Worm (Caenorhabditis elegans): Measurements from ENCODE around the gene R166.2.

R166.2 gene

DNA sequence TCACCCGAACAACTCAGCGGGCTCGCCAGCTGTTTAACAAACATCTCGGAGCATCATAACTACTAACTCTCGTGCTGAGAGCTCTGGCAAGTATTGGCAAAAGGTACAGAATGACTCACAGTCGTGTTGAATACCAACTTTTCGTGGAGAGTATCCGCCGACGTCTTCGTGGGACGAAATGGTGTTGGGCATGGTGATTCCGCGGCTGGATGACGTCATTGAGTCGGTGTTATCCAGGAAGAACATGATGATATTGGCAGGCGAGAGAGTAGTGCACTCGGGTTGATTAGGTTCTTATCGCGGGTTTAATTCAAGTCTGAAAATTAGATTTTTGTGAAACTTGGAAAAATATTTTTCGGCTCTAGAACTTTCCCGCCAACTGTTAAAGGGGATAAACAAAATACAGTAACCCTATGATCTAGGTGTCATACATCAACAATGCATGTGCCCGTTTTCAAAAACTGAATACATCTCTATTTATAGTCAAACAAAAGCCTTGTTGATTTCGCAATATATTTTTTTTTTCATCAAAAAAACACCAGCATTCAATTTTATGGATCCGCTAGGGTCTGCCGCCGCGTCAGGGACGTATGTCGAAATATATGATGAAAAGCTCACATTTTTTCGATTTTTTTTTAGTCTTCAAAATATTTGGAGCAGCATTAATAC lies 16.0 kb upstream of the R166.2 start (continued):
- TF ChIP-seq F52B5.7 (tag; optimal IDR thresholded peaks at IDR 0.05) (no peak), snpc-1.3 (tag; optimal IDR thresholded peaks at IDR 0.05; ENCODE audit: insufficient read depth) (no peak), K11D2.4 (GFP tag; IDR thresholded peaks at IDR 0.05) (0 out of 2 replicates have a peak, but pooled peaks have one; percentile 8), pha-4 (tag; optimal IDR thresholded peaks at IDR 0.05) (no peak), ztf-25 (GFP tag; IDR thresholded peaks at IDR 0.05) (no peak), atf-7 (tag; optimal IDR thresholded peaks at IDR 0.05) (peak; percentile 65), madf-10 (tag; optimal IDR thresholded peaks at IDR 0.05) (no peak), nhr-80 (tag; optimal IDR thresholded peaks at IDR 0.05) (no peak), snpc-4 (GFP tag; optimal IDR thresholded peaks at IDR 0.05) (no peak), snpc-4 (tag; optimal IDR thresholded peaks at IDR 0.05) (no peak), B0035.1 (tag; optimal IDR thresholded peaks at IDR 0.05) (no peak), xnd-1 (tag; optimal IDR thresholded peaks at IDR 0.05) (no peak), F23B12.7 (tag; optimal IDR thresholded peaks at IDR 0.05; ENCODE audit: insufficient read depth) (no peak), ztf-18 (tag; optimal IDR thresholded peaks at IDR 0.05) (no peak), fkh-3 (tag; optimal IDR thresholded peaks at IDR 0.05) (peak; percentile 3), lir-1 (GFP tag; conservative IDR thresholded peaks at IDR 0.05) (no peak), lin-40 (tag; optimal IDR thresholded peaks at IDR 0.05) (no peak)

DNA sequence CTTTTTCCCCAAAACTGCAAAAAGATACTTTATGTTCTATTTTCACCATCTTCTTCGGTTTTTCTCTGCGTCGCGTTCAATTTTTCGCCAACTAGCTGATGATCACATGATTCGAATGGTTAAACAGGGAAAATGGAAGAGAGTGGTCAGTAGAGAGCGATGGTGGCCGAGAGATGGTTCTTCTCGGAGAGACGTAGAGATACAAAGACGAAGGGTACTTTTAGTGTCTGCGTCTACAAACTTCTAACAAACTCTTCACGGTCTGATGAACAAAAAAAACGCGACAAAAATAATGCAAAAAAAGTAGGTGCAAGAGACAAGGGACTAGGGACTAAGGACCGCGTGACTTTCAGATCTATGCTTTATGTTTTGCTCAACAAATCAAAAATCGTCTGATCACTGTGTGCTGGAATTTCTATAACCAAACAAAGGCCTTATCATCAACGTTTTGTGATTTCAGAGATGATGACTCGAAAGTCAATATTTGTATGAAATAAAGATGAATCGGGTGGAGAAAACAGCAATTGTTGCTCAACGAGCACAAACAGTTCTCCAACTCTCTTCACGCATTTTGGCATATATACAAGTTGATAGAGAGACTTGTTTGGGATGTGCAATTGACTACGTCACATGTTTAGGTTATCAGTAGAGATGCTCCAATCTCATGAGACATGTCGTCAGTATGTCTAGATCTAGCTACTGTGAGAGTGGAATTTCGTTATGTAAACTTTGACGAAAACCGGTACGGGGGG lies 14.7 kb upstream of the R166.2 start:
- TF ChIP-seq lsy-27 (tag; optimal IDR thresholded peaks at IDR 0.05; ENCODE audit: borderline replicate concordance, insufficient read depth) (no peak), ztf-26 (tag; optimal IDR thresholded peaks at IDR 0.05) (peak; percentile 76), nfya-1 (tag; optimal IDR thresholded peaks at IDR 0.05; ENCODE audit: borderline replicate concordance, insufficient read depth) (no peak), nhr-90 (tag; optimal IDR thresholded peaks at IDR 0.05) (peak; percentile 73), hmg-1.2 (GFP tag; IDR thresholded peaks at IDR 0.05) (peak; percentile 87), ceh-100 (GFP tag; IDR thresholded peaks at IDR 0.05) (no peak), K12H6.12 (tag; optimal IDR thresholded peaks at IDR 0.05) (peak; percentile 90), nhr-27 (tag; optimal IDR thresholded peaks at IDR 0.05) (no peak), T07F8.4 (tag; optimal IDR thresholded peaks at IDR 0.05) (peak; percentile 34), F10E7.11 (tag; optimal IDR thresholded peaks at IDR 0.05) (peak; percentile 66), die-1 (tag; optimal IDR thresholded peaks at IDR 0.05) (no peak), cebp-1 (GFP tag; IDR thresholded peaks at IDR 0.05) (no peak), cebp-1 (tag; optimal IDR thresholded peaks at IDR 0.05) (peak; percentile 84), lsl-1 (GFP tag; optimal IDR thresholded peaks at IDR 0.05) (no peak), rcor-1 (GFP tag; IDR thresholded peaks at IDR 0.05) (peak; percentile 70), Y56A3A.18 (GFP tag; IDR thresholded peaks at IDR 0.05) (no peak), mxl-1 (tag; optimal IDR thresholded peaks at IDR 0.05) (no peak), akir-1 (GFP tag; optimal IDR thresholded peaks at IDR 0.05) (no peak), Y95B8A.8 (GFP tag; IDR thresholded peaks at IDR 0.05) (no peak), F57A8.1 (GFP tag; optimal IDR thresholded peaks at IDR 0.05) (no peak), snpc-4 (GFP tag; optimal IDR thresholded peaks at IDR 0.05) (no peak), snpc-4 (tag; optimal IDR thresholded peaks at IDR 0.05) (peak in 3 of 4 experiments; percentile 16 to 53 (median 52)), B0336.3 (GFP tag; IDR thresholded peaks at IDR 0.05) (peak; percentile 80; the same call in 1 of the 2 replicates), B0261.1 (tag; optimal IDR thresholded peaks at IDR 0.05) (no peak), somi-1 (GFP tag; optimal IDR thresholded peaks at IDR 0.05) (peak; percentile 87), hlh-12 (tag; optimal IDR thresholded peaks at IDR 0.05) (no peak), F55B11.4 (tag; optimal IDR thresholded peaks at IDR 0.05; ENCODE audit: borderline replicate concordance, insufficient read depth) (no peak), hlh-26 (GFP tag; conservative IDR thresholded peaks at IDR 0.05) (no peak), Y53G8AR.9 (GFP tag; conservative IDR thresholded peaks at IDR 0.05) (0 out of 2 replicates have a peak, but pooled peaks have one; percentile 12), F49E8.2 (tag; optimal IDR thresholded peaks at IDR 0.05; ENCODE audit: insufficient read depth) (no peak)

Measured in whole organism, young adult.